Worm (Caenorhabditis elegans) whole organism, early embryonic: ENCODE data around the gene clec-9.

Source experiments
- B0310.2 ChIP-seq: sonication (generic microtip); optimal IDR thresholded peaks from 2 replicates; lab custom pipeline; 2016; ENCODE audit warnings: mild to moderate bottlenecking, missing genetic modification characterization, missing compliant biosample characterization
- F13C5.2 ChIP-seq: sonication (generic microtip); optimal IDR thresholded peaks from 2 replicates; lab custom pipeline; 2017; ENCODE audit warnings: mild to moderate bottlenecking, missing genetic modification characterization, inconsistent platforms, missing compliant biosample characterization
- aly-1 ChIP-seq: sonication (generic microtip); optimal IDR thresholded peaks from 2 replicates; lab custom pipeline; 2016; ENCODE audit warnings: missing genetic modification characterization, missing compliant biosample characterization
- ama-1 ChIP-seq: fragments of 150-350 bp; optimal IDR thresholded peaks from 2 replicates; lab custom pipeline; 2014
- ceh-13 ChIP-seq: fragments of 200-800 bp; sonication (Bioruptor generic); optimal IDR thresholded peaks from 2 replicates; lab custom pipeline; 2018; ENCODE audit warnings: mild to moderate bottlenecking, missing genetic modification characterization, missing compliant biosample characterization
- ceh-36 ChIP-seq: sonication (generic microtip); optimal IDR thresholded peaks from 2 replicates; lab custom pipeline; 2016; ENCODE audit warnings: missing genetic modification characterization, inconsistent platforms, missing compliant biosample characterization
- ets-7 ChIP-seq: sonication (generic microtip); optimal IDR thresholded peaks from 2 replicates; lab custom pipeline; 2016; ENCODE audit warnings: missing genotype, missing genetic modification characterization, missing compliant biosample characterization
- flt-1 ChIP-seq: fragments of 200-800 bp; sonication (Bioruptor generic); IDR thresholded peaks from 2 replicates; pipeline ENCODE4 v1.3.6; 2022; ENCODE audit warnings: missing genetic modification characterization, missing compliant biosample characterization
- hmbx-1 ChIP-seq: sonication (generic microtip); optimal IDR thresholded peaks from 2 replicates; lab custom pipeline; 2016; ENCODE audit warnings: mild to moderate bottlenecking, missing genetic modification characterization, missing compliant biosample characterization
- hmg-4 ChIP-seq: fragments of 200-800 bp; sonication (Bioruptor generic); optimal IDR thresholded peaks from 2 replicates; lab custom pipeline; 2018; ENCODE audit warnings: mild to moderate bottlenecking, missing genetic modification characterization, missing compliant biosample characterization
- hnd-1 ChIP-seq: sonication (generic microtip); optimal IDR thresholded peaks from 2 replicates; lab custom pipeline; 2016; ENCODE audit warnings: missing genetic modification characterization, missing compliant biosample characterization
- pes-1 ChIP-seq: fragments of 200-800 bp; sonication (Bioruptor generic); IDR thresholded peaks from 2 replicates; pipeline ENCODE4 v1.3.6; 2022; ENCODE audit warnings: missing genetic modification reagents, missing genetic modification characterization, missing compliant biosample characterization
- scrt-1 ChIP-seq: fragments of 200-800 bp; sonication (Bioruptor generic); IDR thresholded peaks from 2 replicates; pipeline ENCODE4 v1.3.6; 2022; ENCODE audit warnings: missing genetic modification characterization, missing compliant biosample characterization
- sea-1 ChIP-seq: fragments of 200-800 bp; sonication (Bioruptor generic); conservative IDR thresholded peaks from 2 replicates; pipeline ENCODE4 v1.3.6; 2022; ENCODE audit warnings: missing genetic modification characterization, missing compliant biosample characterization
- tbx-11 ChIP-seq: fragments of 200-800 bp; sonication (Bioruptor generic); IDR thresholded peaks from 2 replicates; pipeline ENCODE4 v1.3.6; 2022; ENCODE audit warnings: missing genetic modification characterization, missing compliant biosample characterization
- tbx-37 ChIP-seq: fragments of 200-800 bp; sonication (Bioruptor generic); conservative IDR thresholded peaks from 2 replicates; pipeline ENCODE4 v1.3.6; 2022; ENCODE audit warnings: missing genetic modification reagents, missing genetic modification characterization, missing compliant biosample characterization
- tra-4 ChIP-seq: sonication (generic microtip); optimal IDR thresholded peaks from 2 replicates; lab custom pipeline; 2017; ENCODE audit warnings: missing genetic modification characterization, missing compliant biosample characterization

clec-9 gene

ce11 chrV:16728431-16728830 is 22.0 kb upstream of the clec-9 start, which contains the start of gene fbxa-127:
Gene fbxa-127, plus strand, starts transcription at chrV:16728731.
- no peak for TF ChIP-seq sea-1
- TF ChIP-seq tra-4 (tag; lab: Kevin White, UChicago): no peak
- TF ChIP-seq flt-1 (GFP tag; lab: Robert Waterston, UW): no peak
- TF ChIP-seq B0310.2 (tag; lab: Kevin White, UChicago): no peak
- TF ChIP-seq pes-1 (GFP tag; lab: Robert Waterston, UW): no peak
- TF ChIP-seq F13C5.2 (tag; lab: Kevin White, UChicago): no peak
- no peak for TF ChIP-seq aly-1
- no peak for TF ChIP-seq hmg-4 (GFP tag; lab: Kevin White, UChicago)
- TF ChIP-seq ets-7: no peak
- no peak for TF ChIP-seq ceh-13 (GFP tag; lab: Kevin White, UChicago)
- no peak for TF ChIP-seq hnd-1 (tag; lab: Kevin White, UChicago)
- TF ChIP-seq tbx-11 (GFP tag; lab: Robert Waterston, UW): no peak
- no peak for TF ChIP-seq ama-1
- no peak for TF ChIP-seq scrt-1 (GFP tag; lab: Robert Waterston, UW)
- TF ChIP-seq tbx-37 (GFP tag; lab: Robert Waterston, UW): no peak
- TF ChIP-seq ceh-36 (tag; lab: Kevin White, UChicago): no peak
- TF ChIP-seq hmbx-1 (tag; lab: Kevin White, UChicago): no peak

ce11 chrV:16726915-16727314 is 20.5 kb upstream of the clec-9 start, which contains the start of gene T25E12.14:
Gene T25E12.14, plus strand, starts transcription at chrV:16727215.
- TF ChIP-seq tbx-37 (GFP tag; lab: Robert Waterston, UW) (no peak), ceh-36 (tag; lab: Kevin White, UChicago) (no peak), tbx-11 (GFP tag; lab: Robert Waterston, UW) (no peak), B0310.2 (tag; lab: Kevin White, UChicago) (no peak), scrt-1 (GFP tag; lab: Robert Waterston, UW) (no peak), F13C5.2 (tag; lab: Kevin White, UChicago) (no peak), sea-1 (no peak), ceh-13 (GFP tag; lab: Kevin White, UChicago) (no peak), flt-1 (GFP tag; lab: Robert Waterston, UW) (no peak), hnd-1 (tag; lab: Kevin White, UChicago) (no peak), ama-1 (no peak), aly-1 (no peak), hmbx-1 (tag; lab: Kevin White, UChicago) (no peak), tra-4 (tag; lab: Kevin White, UChicago) (no peak), hmg-4 (GFP tag; lab: Kevin White, UChicago) (no peak), pes-1 (GFP tag; lab: Robert Waterston, UW) (no peak), ets-7 (no peak)

ce11 chrV:16725955-16726354 is 19.5 kb upstream of the clec-9 start:
- TF ChIP-seq aly-1: no peak
- no peak for TF ChIP-seq tbx-37 (GFP tag; lab: Robert Waterston, UW)
- no peak for TF ChIP-seq hnd-1 (tag; lab: Kevin White, UChicago)
- no peak for TF ChIP-seq hmbx-1 (tag; lab: Kevin White, UChicago)
- no peak for TF ChIP-seq ceh-36 (tag; lab: Kevin White, UChicago)

- no peak for TF ChIP-seq flt-1 (GFP tag; lab: Robert Waterston, UW)
- no peak for TF ChIP-seq ceh-36 (tag; lab: Kevin White, UChicago)
- no peak for TF ChIP-seq hmg-4 (GFP tag; lab: Kevin White, UChicago)
- no peak for TF ChIP-seq sea-1
- no peak for TF ChIP-seq F13C5.2 (tag; lab: Kevin White, UChicago)
- no peak for TF ChIP-seq ceh-13 (GFP tag; lab: Kevin White, UChicago)
- TF ChIP-seq tbx-11 (GFP tag; lab: Robert Waterston, UW): no peak
- no peak for TF ChIP-seq tra-4 (tag; lab: Kevin White, UChicago)
- no peak for TF ChIP-seq ama-1
These were observed 18.1 kb upstream of the clec-9 start for ce11 chrV:16724574-16724973.

ce11 chrV:16723744-16724143 is 17.3 kb upstream of the clec-9 start, which contains the start of gene nhr-112:
Gene nhr-112, minus strand, starts transcription at chrV:16723844.
- TF ChIP-seq tbx-37 (GFP tag; lab: Robert Waterston, UW): no peak
- TF ChIP-seq ama-1: no peak
- no peak for TF ChIP-seq flt-1 (GFP tag; lab: Robert Waterston, UW)
- no peak for TF ChIP-seq sea-1
- TF ChIP-seq ceh-13 (GFP tag; lab: Kevin White, UChicago): no peak

ce11 chrV:16716574-16716973 is 10.1 kb upstream of the clec-9 start, which contains the start of gene srh-137:
Gene srh-137, minus strand, starts transcription at chrV:16716674.
- TF ChIP-seq tra-4 (tag; lab: Kevin White, UChicago): no peak
- TF ChIP-seq sea-1: no peak
- TF ChIP-seq ceh-36 (tag; lab: Kevin White, UChicago): no peak
- TF ChIP-seq ceh-13 (GFP tag; lab: Kevin White, UChicago): no peak
- TF ChIP-seq hmbx-1 (tag; lab: Kevin White, UChicago): no peak
- TF ChIP-seq flt-1 (GFP tag; lab: Robert Waterston, UW): no peak

- TF ChIP-seq sea-1: no peak
- TF ChIP-seq tbx-11 (GFP tag; lab: Robert Waterston, UW): no peak
- no peak for TF ChIP-seq hnd-1 (tag; lab: Kevin White, UChicago)
- no peak for TF ChIP-seq B0310.2 (tag; lab: Kevin White, UChicago)
- no peak for TF ChIP-seq tbx-37 (GFP tag; lab: Robert Waterston, UW)
- TF ChIP-seq ceh-36 (tag; lab: Kevin White, UChicago): no peak
- no peak for TF ChIP-seq ets-7
- no peak for TF ChIP-seq tra-4 (tag; lab: Kevin White, UChicago)
- no peak for TF ChIP-seq F13C5.2 (tag; lab: Kevin White, UChicago)
These were observed 7.3 kb upstream of the clec-9 start for ce11 chrV:16713797-16714196.

ce11 chrV:16699752-16700259 is 6.6 kb downstream of the clec-9 start, which contains the start of gene Y70C5C.1:
Gene Y70C5C.1, plus strand, starts transcription at chrV:16700209.
- peak; percentile 68 for TF ChIP-seq tbx-11 (GFP tag; lab: Robert Waterston, UW)
- TF ChIP-seq ceh-36 (tag; lab: Kevin White, UChicago): peak; percentile 51
- no peak; the same call in 1 of the 2 replicates for TF ChIP-seq pes-1 (GFP tag; lab: Robert Waterston, UW)
- TF ChIP-seq flt-1 (GFP tag; lab: Robert Waterston, UW): no peak
- TF ChIP-seq ets-7: no peak
- TF ChIP-seq hmbx-1 (tag; lab: Kevin White, UChicago): peak; percentile 71
- TF ChIP-seq ama-1: no peak
- no peak for TF ChIP-seq tbx-37 (GFP tag; lab: Robert Waterston, UW)
- TF ChIP-seq sea-1: no peak
- peak; percentile 63 for TF ChIP-seq hnd-1 (tag; lab: Kevin White, UChicago)
- TF ChIP-seq ceh-13 (GFP tag; lab: Kevin White, UChicago): no peak
